Fruit fly (Drosophila melanogaster): ENCODE measurements around the gene Send2.

DNA sequence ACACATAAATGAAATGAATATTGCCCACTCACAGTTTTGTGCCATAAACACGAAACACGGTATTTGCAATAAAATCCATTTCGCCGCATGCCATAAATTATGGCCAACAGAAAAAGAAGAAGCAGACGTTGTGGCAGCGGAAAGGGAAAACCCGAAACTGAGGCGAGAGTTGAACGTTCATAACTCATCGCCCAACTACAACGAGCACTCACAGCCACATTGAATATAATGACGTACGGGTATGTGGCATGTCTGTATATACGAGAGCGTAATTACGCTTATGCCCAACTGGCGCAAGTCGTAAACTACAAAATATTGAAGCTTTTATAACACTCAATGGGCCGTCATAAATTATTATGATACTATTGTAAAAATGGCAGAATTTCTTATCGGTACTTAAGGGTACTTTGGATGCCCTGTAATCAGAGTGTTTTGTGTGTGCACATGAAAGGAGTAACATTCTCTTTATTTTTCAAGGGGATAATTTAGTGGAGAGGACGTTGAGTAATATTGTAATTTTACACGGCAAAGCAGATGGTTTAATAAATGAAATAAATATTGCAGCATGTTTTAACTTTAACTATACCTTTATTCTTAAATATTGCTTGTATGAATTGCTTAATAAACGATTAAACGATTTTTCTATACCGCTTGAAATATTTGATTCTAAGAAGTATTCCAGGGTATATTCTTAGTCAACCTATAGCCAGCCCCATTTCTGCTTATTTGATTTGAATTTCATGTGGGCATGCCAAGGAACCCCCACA lies 48.0 kb upstream of the Send2 start:
- TF ChIP-seq Sin3A (optimal IDR thresholded peaks at IDR 0.05): no peak
- no peak for TF ChIP-seq psq (optimal IDR thresholded peaks at IDR 0.05)
- TF ChIP-seq h (optimal IDR thresholded peaks at IDR 0.05): no peak
- no peak for TF ChIP-seq Myc (optimal IDR thresholded peaks at IDR 0.05)

Data from Kc167 (cell line).